Fruit fly (Drosophila melanogaster): Measurements from ENCODE around the gene CG34281.

CG34281 gene

DNA sequence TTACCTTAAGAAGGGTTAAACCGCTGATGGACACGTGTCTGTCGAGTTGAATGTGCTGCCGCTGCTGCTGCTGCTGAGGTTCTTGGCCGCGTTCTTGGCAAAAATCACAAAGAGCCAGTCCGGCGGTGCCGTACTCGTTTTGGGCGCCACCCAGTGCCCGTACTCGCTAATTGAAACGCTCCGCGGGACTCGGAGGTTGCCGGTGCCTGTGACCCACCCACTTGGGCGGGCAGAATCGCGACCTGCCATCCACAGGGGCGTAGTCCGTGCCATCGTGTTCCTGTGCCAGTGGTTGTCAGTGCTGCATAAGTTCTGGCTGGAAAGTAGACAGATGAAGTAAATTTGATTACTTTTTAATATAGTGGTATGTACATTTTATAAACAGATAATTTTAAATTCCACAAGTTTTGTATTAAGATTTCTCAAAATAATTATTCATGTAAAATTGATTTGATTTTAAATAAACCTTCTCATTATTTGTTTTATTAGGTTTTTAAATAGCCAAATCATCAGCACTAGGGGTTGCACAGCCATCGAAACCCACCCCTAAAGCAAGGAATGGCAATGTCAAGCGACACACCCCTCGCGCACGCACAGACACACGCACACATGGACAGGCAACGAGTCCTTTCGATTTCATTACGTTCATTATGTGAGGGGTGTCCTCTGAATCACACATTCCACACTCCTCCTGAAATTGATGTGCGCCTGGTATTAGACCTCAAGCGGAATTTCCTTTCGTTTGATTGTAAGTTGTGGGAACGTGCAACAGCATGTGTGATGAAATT is 7.6 kb upstream of the CG34281 start:
- no peak for TF ChIP-seq CG8478 (optimal IDR thresholded peaks at IDR 0.05)
- no peak for TF ChIP-seq CTCF (optimal IDR thresholded peaks at IDR 0.05)

DNA sequence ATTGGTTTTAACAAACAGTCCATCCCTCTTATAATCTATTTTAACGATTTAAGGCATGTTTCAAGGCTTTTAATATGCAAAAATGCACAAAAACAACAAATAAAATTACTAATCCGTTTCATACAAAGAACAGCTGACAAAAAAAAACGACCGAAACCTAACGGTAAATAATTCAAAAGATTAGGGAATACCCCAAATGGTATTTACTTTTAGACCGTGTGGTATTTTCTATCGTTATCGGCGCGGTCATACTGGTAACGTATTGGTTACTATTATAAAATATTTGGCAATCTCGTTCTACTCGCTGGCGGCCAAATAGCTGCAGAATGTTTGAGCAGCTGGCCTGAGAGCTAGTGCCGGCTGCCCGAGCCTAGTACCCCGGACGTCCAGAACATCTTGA is 6.8 kb upstream of the CG34281 start, which contains the start of gene sll:
Gene sll, plus strand, starts transcription at position 235 of the 400 bp plus-strand sequence.
- TF ChIP-seq CG8478 (optimal IDR thresholded peaks at IDR 0.05) (no peak), CTCF (optimal IDR thresholded peaks at IDR 0.05) (no peak)

dm6 chr3R:17609059-17609458 is 3.6 kb upstream of the CG34281 start, which contains the start of gene CG14329:
CG14329 (plus strand) TSS chr3R:17609359.
- TF ChIP-seq CTCF (optimal IDR thresholded peaks at IDR 0.05) (no peak), CG8478 (optimal IDR thresholded peaks at IDR 0.05) (no peak)

DNA sequence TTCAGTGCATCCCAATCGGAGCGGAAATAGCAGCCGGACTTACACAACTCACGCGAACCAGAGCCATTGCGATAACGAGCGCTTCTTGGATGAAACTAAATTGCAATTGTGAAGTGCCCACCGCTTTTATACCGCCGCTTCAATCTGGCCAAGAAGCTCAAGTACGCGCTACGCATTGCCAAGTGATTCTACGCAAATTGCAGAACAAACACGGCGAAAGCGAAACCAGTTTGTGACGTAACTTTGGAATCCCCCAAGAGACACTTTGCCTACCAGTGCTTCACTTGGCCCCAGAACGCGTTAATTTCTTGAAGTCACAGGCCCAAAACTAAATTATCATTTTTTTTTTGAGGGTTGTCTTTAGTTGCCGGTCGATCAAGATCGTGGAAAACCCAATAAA is 1.3 kb upstream of the CG34281 start, which contains the start of gene Edg91:
Gene Edg91, minus strand, starts transcription at position 101 of the 400 bp plus-strand sequence.
- TF ChIP-seq CG8478 (optimal IDR thresholded peaks at IDR 0.05) (no peak), CTCF (optimal IDR thresholded peaks at IDR 0.05) (no peak)

DNA sequence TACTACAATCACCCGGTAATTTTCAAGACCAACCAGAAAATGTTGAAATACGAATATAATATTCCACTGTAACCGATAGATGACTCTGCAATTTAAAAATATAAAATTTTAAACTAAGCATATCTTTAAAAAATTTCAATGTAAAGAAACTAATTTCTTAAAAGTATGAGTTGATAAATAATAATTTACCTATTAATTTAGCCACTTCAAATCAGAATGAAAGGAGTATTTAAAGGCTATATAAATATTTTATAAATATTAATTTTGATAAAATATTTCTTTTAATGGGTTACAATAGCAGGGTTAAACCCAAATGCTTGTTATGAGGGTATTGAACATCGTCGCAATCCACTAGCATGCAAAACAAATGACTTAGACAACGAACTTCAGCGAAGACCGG is 851 bp upstream of the CG34281 start:
- TF ChIP-seq CTCF (optimal IDR thresholded peaks at IDR 0.05) = no peak
- no peak for TF ChIP-seq CG8478 (optimal IDR thresholded peaks at IDR 0.05)

DNA sequence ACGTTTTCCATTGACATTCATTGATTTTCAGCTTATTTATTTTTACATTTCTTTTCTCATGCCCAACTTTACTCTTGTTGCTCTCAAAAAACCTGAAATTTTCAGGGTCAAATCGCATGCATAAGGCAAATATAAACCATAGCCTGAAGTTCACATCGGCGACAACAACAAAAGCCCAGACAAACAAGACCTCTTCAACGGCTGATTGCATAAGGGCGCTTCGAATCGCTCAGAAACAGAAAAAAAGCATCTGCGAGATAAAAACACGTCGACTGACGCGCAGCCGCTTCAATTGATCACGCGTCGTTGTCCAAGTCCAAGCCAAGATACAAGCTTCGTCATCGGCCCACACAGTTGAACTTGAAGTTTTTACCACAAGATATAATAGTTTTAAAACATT is 862 bp downstream of the CG34281 start, which contains the start of gene CG14327:
Gene CG14327, plus strand, starts transcription at position 161 of the 400 bp plus-strand sequence.
- TF ChIP-seq CG8478 (optimal IDR thresholded peaks at IDR 0.05) (no peak), CTCF (optimal IDR thresholded peaks at IDR 0.05) (no peak)

dm6 chr3R:17615076-17615475 is 2.4 kb downstream of the CG34281 start:
- peak; percentile 63 to 64 for TF ChIP-seq CTCF (optimal IDR thresholded peaks at IDR 0.05)
- no peak for TF ChIP-seq CG8478 (optimal IDR thresholded peaks at IDR 0.05)

DNA sequence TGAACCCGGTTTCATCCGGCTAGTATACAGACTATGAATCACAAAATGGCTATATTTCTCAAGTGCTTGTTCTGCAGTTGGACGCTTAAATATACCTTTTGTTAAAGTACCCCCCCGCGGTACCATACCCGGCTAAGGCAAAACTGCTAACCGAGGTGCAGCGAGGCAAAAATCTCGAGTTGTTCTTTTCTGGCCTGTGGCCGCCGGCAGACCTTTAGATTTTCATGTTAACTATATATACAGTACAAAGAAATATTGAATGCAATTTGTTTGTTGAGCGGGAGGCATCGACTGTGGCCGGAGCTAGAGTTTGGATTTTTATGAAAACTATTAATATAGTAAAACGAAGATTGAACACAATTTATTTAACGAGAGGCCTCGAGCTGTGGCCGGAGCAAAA is 3.1 kb downstream of the CG34281 start:
- TF ChIP-seq CG8478 (optimal IDR thresholded peaks at IDR 0.05) (no peak), CTCF (optimal IDR thresholded peaks at IDR 0.05) (no peak)

- TF ChIP-seq CTCF (optimal IDR thresholded peaks at IDR 0.05) (peak; percentile 69 to 89), CG8478 (optimal IDR thresholded peaks at IDR 0.05) (no peak)
Observed at dm6 chr3R:17616541-17616940, 3.9 kb downstream of the CG34281 start.

- TF ChIP-seq CTCF (optimal IDR thresholded peaks at IDR 0.05) (peak; percentile 95), CG8478 (optimal IDR thresholded peaks at IDR 0.05) (no peak)
Observed at dm6 chr3R:17617121-17617975, 4.7 kb downstream of the CG34281 start.

DNA sequence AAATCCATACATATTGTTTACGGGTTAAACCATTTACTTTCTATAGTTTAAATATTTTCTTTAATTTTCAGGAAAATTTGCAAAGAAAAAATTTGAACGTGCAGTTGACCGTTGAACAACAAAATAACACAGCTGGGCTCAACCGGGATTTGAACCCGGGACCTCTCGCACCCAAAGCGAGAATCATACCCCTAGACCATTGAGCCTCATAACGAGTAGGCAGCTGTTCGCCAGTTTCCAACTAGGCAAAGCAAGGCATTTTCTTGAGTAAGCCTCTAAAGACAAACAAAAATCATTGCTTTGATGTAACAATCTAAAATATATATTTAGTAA is 5.3 kb downstream of the CG34281 start:
- TF ChIP-seq CG8478 (optimal IDR thresholded peaks at IDR 0.05) (no peak), CTCF (optimal IDR thresholded peaks at IDR 0.05) (no peak)

DNA sequence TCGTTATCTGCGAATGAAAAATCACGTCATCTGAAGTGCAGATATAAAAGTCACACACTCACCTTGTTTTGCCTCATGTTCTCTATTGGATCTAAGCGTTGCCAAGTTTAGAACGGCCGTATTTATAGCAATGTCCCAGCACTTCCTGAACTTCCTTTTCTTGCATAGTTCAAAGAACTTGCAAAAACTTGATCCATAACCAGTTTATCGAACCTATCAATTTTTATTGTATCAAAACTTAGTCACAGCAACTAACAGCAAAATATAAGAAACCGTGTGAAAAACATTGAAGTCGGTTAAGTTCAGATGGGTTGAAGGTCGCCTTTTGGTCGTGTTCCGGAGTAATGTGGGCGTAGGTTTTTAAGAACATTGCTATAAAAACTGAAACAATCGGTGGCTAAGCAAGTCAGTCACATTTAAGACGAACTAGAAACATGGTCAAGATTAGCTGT is 6.0 kb downstream of the CG34281 start, which contains the start of the genes CG14324 and CG14326:
Gene CG14324, minus strand, starts transcription at position 101 of the 452 bp plus-strand sequence.
Gene CG14326, plus strand, starts transcription at position 402 of the 452 bp plus-strand sequence.
- TF ChIP-seq CTCF (optimal IDR thresholded peaks at IDR 0.05) (no peak), CG8478 (optimal IDR thresholded peaks at IDR 0.05) (no peak)

- no peak for TF ChIP-seq CTCF (optimal IDR thresholded peaks at IDR 0.05)
- no peak for TF ChIP-seq CG8478 (optimal IDR thresholded peaks at IDR 0.05)
Observed at dm6 chr3R:17619726-17620282, 7.1 kb downstream of the CG34281 start.

DNA sequence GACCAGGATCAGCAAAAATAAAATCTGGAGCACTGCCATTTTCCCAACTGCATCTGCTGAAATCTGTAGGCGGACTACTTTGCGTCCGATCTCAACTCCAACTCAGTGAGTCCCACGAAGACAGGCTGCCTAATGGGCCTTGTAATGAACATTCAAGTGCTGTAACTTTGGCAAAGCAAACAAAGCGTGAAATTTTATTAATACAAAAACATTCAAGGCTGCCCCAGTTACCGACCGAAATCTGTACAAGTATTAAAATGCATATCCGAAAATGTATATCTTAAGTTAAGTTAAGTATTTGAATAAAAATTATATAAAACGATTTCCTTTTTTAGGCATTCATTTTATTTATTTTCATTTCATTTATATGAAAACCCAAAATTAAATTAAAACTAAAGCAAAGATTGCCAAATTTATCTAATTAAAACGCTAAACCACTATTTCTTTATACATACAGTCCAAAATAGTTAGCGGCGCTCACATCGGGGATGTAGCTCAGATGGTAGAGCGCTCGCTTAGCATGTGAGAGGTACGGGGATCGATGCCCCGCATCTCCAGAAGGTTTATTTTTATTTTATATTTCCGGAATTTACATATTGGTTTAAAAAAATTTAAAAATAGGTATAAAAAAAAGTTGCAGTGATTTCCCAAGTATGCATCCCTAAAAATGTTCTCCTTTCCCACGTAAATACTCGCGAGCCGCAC is 9.5 kb downstream of the CG34281 start, which contains the start of gene CG14323:
Gene CG14323, minus strand, starts transcription at position 51 of the 705 bp plus-strand sequence.
- TF ChIP-seq CTCF (optimal IDR thresholded peaks at IDR 0.05) (no peak), CG8478 (optimal IDR thresholded peaks at IDR 0.05) (no peak)
